Worm (Caenorhabditis elegans) whole organism, mixed stage, embryonic: ENCODE data around the gene T16G1.4.

Experiments used
- M03D4.4 ChIP-seq: sonication (generic microtip); optimal IDR thresholded peaks from 2 replicates; lab custom pipeline; 2017; ENCODE audit warnings: mild to moderate bottlenecking, missing genetic modification characterization, missing compliant biosample characterization
- bed-3 ChIP-seq: fragments of 200-800 bp; sonication (Bioruptor generic); optimal IDR thresholded peaks from 3 replicates; lab custom pipeline; 2018; ENCODE audit warnings: mild to moderate bottlenecking, missing genetic modification characterization, moderate library complexity, missing compliant biosample characterization
- blmp-1 ChIP-seq: fragments of 150-350 bp; optimal IDR thresholded peaks from 2 replicates; lab custom pipeline; 2014; ENCODE audit warnings: missing biosample characterization, missing genetic modification characterization
- ceh-39 ChIP-seq: fragments of 150-350 bp; optimal IDR thresholded peaks from 2 replicates; lab custom pipeline; 2014; ENCODE audit warnings: missing biosample characterization, missing genetic modification characterization
- ceh-43 ChIP-seq: fragments of 200-800 bp; sonication (Bioruptor generic); optimal IDR thresholded peaks from 2 replicates; lab custom pipeline; 2018; ENCODE audit warnings: mild to moderate bottlenecking, missing genetic modification characterization, moderate library complexity, missing compliant biosample characterization
- ceh-83 ChIP-seq: fragments of 200-800 bp; sonication (Bioruptor generic); optimal IDR thresholded peaks from 2 replicates; lab custom pipeline; 2018; ENCODE audit warnings: mild to moderate bottlenecking, missing genetic modification characterization, missing compliant biosample characterization
- ces-1 ChIP-seq: fragments of 150-350 bp; optimal IDR thresholded peaks from 2 replicates; lab custom pipeline; 2014; ENCODE audit warnings: missing biosample characterization, missing genetic modification reagents, missing genetic modification characterization
- drap-1 ChIP-seq: fragments of 200-800 bp; sonication (Bioruptor generic); optimal IDR thresholded peaks from 3 replicates; lab custom pipeline; 2018; ENCODE audit warnings: mild to moderate bottlenecking, missing genetic modification characterization, missing compliant biosample characterization
- elt-1 ChIP-seq: sonication (generic microtip); optimal IDR thresholded peaks from 2 replicates; lab custom pipeline; 2017; ENCODE audit warnings: missing genetic modification characterization, mild to moderate bottlenecking, missing compliant biosample characterization, antibody characterized with exemption, moderate library complexity, borderline replicate concordance; ENCODE audit not compliant: insufficient read depth
- elt-3 ChIP-seq: fragments of 150-350 bp; optimal IDR thresholded peaks from 2 replicates; lab custom pipeline; 2014; ENCODE audit warnings: missing biosample characterization, missing genetic modification characterization
- ham-2 ChIP-seq: fragments of 200-800 bp; sonication (Bioruptor generic); optimal IDR thresholded peaks from 2 replicates; lab custom pipeline; 2018; ENCODE audit warnings: mild to moderate bottlenecking, missing genetic modification characterization, missing compliant biosample characterization
- hlh-1 ChIP-seq: fragments of 150-350 bp; optimal IDR thresholded peaks from 2 replicates; lab custom pipeline; 2014; ENCODE audit warnings: missing biosample characterization, missing genetic modification reagents, missing genetic modification characterization
- lin-13 ChIP-seq: fragments of 150-350 bp; optimal IDR thresholded peaks from 2 replicates; lab custom pipeline; 2014; ENCODE audit warnings: missing biosample characterization, missing genetic modification characterization
- lin-32 ChIP-seq: fragments of 200-800 bp; sonication (Bioruptor generic); optimal IDR thresholded peaks from 2 replicates; lab custom pipeline; 2018; ENCODE audit warnings: mild to moderate bottlenecking, missing genetic modification characterization, missing compliant biosample characterization
- lsy-2 ChIP-seq: fragments of 150-350 bp; optimal IDR thresholded peaks from 2 replicates; lab custom pipeline; 2014; ENCODE audit warnings: missing biosample characterization, missing genetic modification characterization
- mab-5 ChIP-seq: fragments of 150-350 bp; optimal IDR thresholded peaks from 2 replicates; lab custom pipeline; 2014; ENCODE audit warnings: missing biosample characterization, missing genetic modification characterization
- mls-2 ChIP-seq: sonication (generic microtip); optimal IDR thresholded peaks from 2 replicates; lab custom pipeline; 2016; ENCODE audit warnings: mild to moderate bottlenecking, missing genetic modification characterization, moderate library complexity, missing compliant biosample characterization
- nhr-2 ChIP-seq: fragments of 150-350 bp; optimal IDR thresholded peaks from 2 replicates; lab custom pipeline; 2014; ENCODE audit warnings: missing biosample characterization, missing genetic modification characterization
- nhr-237 ChIP-seq: fragments of 150-350 bp; optimal IDR thresholded peaks from 2 replicates; lab custom pipeline; 2014; ENCODE audit warnings: missing biosample characterization, missing genetic modification characterization
- nhr-76 ChIP-seq: sonication (generic microtip); optimal IDR thresholded peaks from 2 replicates; lab custom pipeline; 2017; ENCODE audit warnings: missing biosample characterization, missing genetic modification characterization
- pha-4 ChIP-seq: fragments of 150-350 bp; optimal IDR thresholded peaks from 2 replicates; lab custom pipeline; 2018; ENCODE audit warnings: missing biosample characterization, missing genetic modification reagents, missing genetic modification characterization
- sem-2 ChIP-seq: fragments of 200-800 bp; sonication (Bioruptor generic); optimal IDR thresholded peaks from 2 replicates; lab custom pipeline; 2018; ENCODE audit warnings: mild to moderate bottlenecking, missing genetic modification characterization, missing compliant biosample characterization
- snpc-4 ChIP-seq: fragments of 150-350 bp; optimal IDR thresholded peaks from 2 replicates; lab custom pipeline; 2014; ENCODE audit warnings: missing biosample characterization, missing genetic modification characterization
- sptf-1 ChIP-seq: sonication (generic microtip); optimal IDR thresholded peaks from 2 replicates; lab custom pipeline; 2017; ENCODE audit warnings: mild to moderate bottlenecking, missing genetic modification characterization, moderate library complexity, missing compliant biosample characterization
- tbx-8 ChIP-seq: fragments of 200-800 bp; sonication (Bioruptor generic); optimal IDR thresholded peaks from 2 replicates; lab custom pipeline; 2018; ENCODE audit warnings: mild to moderate bottlenecking, missing genetic modification characterization, moderate library complexity, missing compliant biosample characterization
- unc-120 ChIP-seq: sonication (generic microtip); optimal IDR thresholded peaks from 2 replicates; lab custom pipeline; 2017; ENCODE audit warnings: missing genetic modification characterization, missing compliant biosample characterization; ENCODE audit not compliant: poor library complexity, severe bottlenecking
- unc-39 ChIP-seq: fragments of 150-350 bp; optimal IDR thresholded peaks from 2 replicates; lab custom pipeline; 2014; ENCODE audit warnings: missing biosample characterization, missing genetic modification characterization
- unc-62 ChIP-seq: fragments of 150-350 bp; optimal IDR thresholded peaks from 2 replicates; lab custom pipeline; 2014; ENCODE audit warnings: missing biosample characterization, missing genetic modification reagents, missing genetic modification characterization
- zip-8 ChIP-seq: fragments of 150-350 bp; optimal IDR thresholded peaks from 2 replicates; lab custom pipeline; 2014; ENCODE audit warnings: missing biosample characterization, missing genetic modification characterization
- ztf-11 ChIP-seq: fragments of 150-350 bp; optimal IDR thresholded peaks from 2 replicates; lab custom pipeline; 2014; ENCODE audit warnings: missing biosample characterization, missing genetic modification characterization

The T16G1.4 gene

DNA sequence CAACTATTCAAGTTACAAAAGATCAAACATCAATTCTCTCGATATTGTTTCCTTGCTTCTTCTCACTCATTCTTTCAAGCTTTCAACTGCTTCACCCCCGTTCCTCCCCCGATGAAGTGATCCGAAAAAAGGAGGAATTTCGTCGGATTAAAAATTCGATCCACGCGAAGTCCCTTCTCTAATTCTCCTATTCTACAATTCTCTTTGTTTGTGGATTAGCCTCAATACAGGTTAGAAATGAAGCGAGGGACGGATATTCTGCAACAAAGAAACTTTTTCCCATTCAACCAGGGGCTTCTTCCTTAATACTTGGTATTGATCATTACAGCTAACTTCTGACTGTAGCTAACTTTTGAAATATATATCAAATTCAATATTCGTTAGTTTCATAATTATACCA lies 3.1 kb upstream of the T16G1.4 start, which contains the start of gene grl-2:
Gene grl-2, plus strand, starts transcription at position 301 of the 400 bp plus-strand sequence.
- no peak for TF ChIP-seq mab-5 (tag; lab: Kevin White, UChicago)
- TF ChIP-seq, all 35 proteins: peak for 0

- TF ChIP-seq unc-62 (GFP tag; lab: Kevin White, UChicago) (no peak), pha-4 (no peak), lin-32 (GFP tag; lab: Kevin White, UChicago) (no peak), sptf-1 (no peak), blmp-1 (tag; lab: Kevin White, UChicago) (no peak), ceh-39 (tag; lab: Kevin White, UChicago) (no peak), hlh-1 (tag; lab: Kevin White, UChicago) (no peak), ces-1 (no peak), snpc-4 (no peak), tbx-8 (GFP tag; lab: Kevin White, UChicago) (no peak), zip-8 (tag; lab: Kevin White, UChicago) (no peak), ceh-43 (GFP tag; lab: Kevin White, UChicago) (no peak)
Observed at ce11 chrV:12944229-12944628, 2.6 kb upstream of the T16G1.4 start, which contains the start of gene T16G1.3. T16G1.3 (minus strand) TSS chrV:12944329.

- TF ChIP-seq unc-62 (GFP tag; lab: Kevin White, UChicago) = no peak
- TF ChIP-seq pha-4 = no peak
- TF ChIP-seq snpc-4 = no peak
- TF ChIP-seq sptf-1 = no peak
- no peak for TF ChIP-seq zip-8 (tag; lab: Kevin White, UChicago)
- TF ChIP-seq nhr-2 (tag; lab: Kevin White, UChicago) = no peak
- TF ChIP-seq M03D4.4 = no peak
- no peak for TF ChIP-seq ces-1
- no peak for TF ChIP-seq lin-13
- TF ChIP-seq sem-2 (GFP tag; lab: Kevin White, UChicago) = no peak
- no peak for TF ChIP-seq ceh-83 (GFP tag; lab: Kevin White, UChicago)
- TF ChIP-seq drap-1 (GFP tag; lab: Kevin White, UChicago) = no peak
- TF ChIP-seq mab-5 (tag; lab: Kevin White, UChicago) = no peak
- no peak for TF ChIP-seq ham-2 (GFP tag; lab: Kevin White, UChicago)
Observed at ce11 chrV:12943399-12943798, 1.8 kb upstream of the T16G1.4 start.

- TF ChIP-seq nhr-237 (tag; lab: Kevin White, UChicago) = no peak
- no peak for TF ChIP-seq unc-120 (tag; lab: Kevin White, UChicago)
- TF ChIP-seq zip-8 (tag; lab: Kevin White, UChicago) = peak; percentile 39
- no peak for TF ChIP-seq ham-2 (GFP tag; lab: Kevin White, UChicago)
- TF ChIP-seq sem-2 (GFP tag; lab: Kevin White, UChicago) = no peak
- no peak for TF ChIP-seq blmp-1 (tag; lab: Kevin White, UChicago)
- no peak for TF ChIP-seq tbx-8 (GFP tag; lab: Kevin White, UChicago)
Observed at ce11 chrV:12939434-12939833, 2.2 kb downstream of the T16G1.4 start, which contains the start of gene T16G1.5. T16G1.5 (minus strand) TSS chrV:12939552.

DNA sequence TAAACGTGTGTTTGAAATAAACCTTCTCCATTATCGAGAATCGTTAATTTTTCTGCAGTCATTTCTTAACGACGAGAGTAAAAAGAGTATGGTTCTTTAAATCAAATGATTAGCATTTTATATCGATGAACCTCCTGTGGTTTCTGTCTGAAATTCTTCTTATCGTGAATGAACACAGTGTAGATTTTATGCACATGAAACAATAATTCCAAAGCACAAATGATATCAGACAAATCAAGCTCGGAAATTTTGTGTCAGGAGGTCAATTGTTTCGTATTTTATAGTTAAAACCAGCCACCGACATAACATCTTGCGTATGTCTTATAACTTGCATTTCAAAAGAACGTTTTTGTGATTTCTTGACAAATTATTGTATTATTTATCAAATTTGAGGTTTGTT lies 4.5 kb downstream of the T16G1.4 start, which contains the start of gene T16G1.6:
Gene T16G1.6, minus strand, starts transcription at position 77 of the 400 bp plus-strand sequence.
- TF ChIP-seq unc-120 (tag; lab: Kevin White, UChicago) = no peak
- no peak for TF ChIP-seq ztf-11 (tag; lab: Kevin White, UChicago)
- TF ChIP-seq bed-3 (GFP tag; lab: Kevin White, UChicago) = no peak
- no peak for TF ChIP-seq nhr-76 (tag; lab: Kevin White, UChicago)
- TF ChIP-seq lsy-2 (tag; lab: Kevin White, UChicago) = no peak
- TF ChIP-seq sem-2 (GFP tag; lab: Kevin White, UChicago) = no peak
- no peak for TF ChIP-seq zip-8 (tag; lab: Kevin White, UChicago)
- no peak for TF ChIP-seq unc-39 (tag; lab: Kevin White, UChicago)
- TF ChIP-seq elt-3 (tag; lab: Kevin White, UChicago) = no peak
- no peak for TF ChIP-seq mls-2 (tag; lab: Kevin White, UChicago)
- TF ChIP-seq nhr-237 (tag; lab: Kevin White, UChicago) = no peak
- TF ChIP-seq mab-5 (tag; lab: Kevin White, UChicago) = no peak

DNA sequence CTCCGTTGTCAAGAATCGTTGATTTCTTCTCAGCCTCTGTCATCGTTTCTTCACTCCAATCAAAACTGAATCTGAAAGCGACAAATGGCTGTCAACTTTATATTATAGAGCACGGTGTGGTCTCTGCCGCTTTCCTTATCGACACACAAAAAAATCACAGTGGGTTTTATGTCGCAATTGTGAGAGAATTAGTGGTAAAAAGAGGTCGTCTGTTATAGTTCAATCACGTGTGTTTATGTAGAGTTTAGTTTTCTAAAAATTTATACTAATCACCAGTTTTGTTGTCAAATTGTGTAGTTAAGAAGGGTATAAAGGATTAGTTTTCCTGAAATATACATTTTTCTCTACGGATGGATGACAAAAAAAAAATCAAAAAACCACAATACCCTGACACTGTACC lies 6.7 kb downstream of the T16G1.4 start, which contains the start of gene T16G1.7:
Gene T16G1.7, minus strand, starts transcription at position 137 of the 400 bp plus-strand sequence.
- TF ChIP-seq mab-5 (tag; lab: Kevin White, UChicago) (no peak), hlh-1 (tag; lab: Kevin White, UChicago) (no peak), lin-13 (no peak), elt-1 (no peak), sptf-1 (no peak), drap-1 (GFP tag; lab: Kevin White, UChicago) (no peak), nhr-76 (tag; lab: Kevin White, UChicago) (no peak), mls-2 (tag; lab: Kevin White, UChicago) (no peak)
